Worm (Caenorhabditis elegans): ENCODE results near the gene T10F2.2.

Gene T10F2.2

DNA sequence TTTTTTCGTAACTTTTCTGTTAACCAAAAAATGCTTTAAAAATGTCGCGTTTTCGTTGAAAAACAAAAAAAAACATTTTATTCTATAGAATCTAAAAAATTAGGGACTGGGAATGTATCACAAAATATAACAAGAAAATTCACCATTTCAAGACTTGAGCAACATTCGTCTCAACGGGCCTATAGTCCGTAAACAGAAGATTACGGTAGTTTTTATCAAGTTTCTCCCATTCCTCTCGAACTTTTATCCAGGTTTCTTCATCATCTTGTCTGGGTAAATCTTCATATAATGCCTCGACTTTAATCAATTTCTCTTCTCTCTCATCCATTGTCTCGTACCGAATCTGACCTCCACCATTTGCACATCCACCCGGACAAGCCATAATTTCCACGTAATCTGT, 9.7 kb downstream of the T10F2.2 start:
- no peak for TF ChIP-seq lin-13 (tag; optimal IDR thresholded peaks at IDR 0.05)
- TF ChIP-seq elt-3 (tag; optimal IDR thresholded peaks at IDR 0.05): no peak
- TF ChIP-seq sptf-1 (tag; optimal IDR thresholded peaks at IDR 0.05): no peak
- no peak for TF ChIP-seq lsy-2 (tag; optimal IDR thresholded peaks at IDR 0.05)
- TF ChIP-seq ceh-83 (GFP tag; optimal IDR thresholded peaks at IDR 0.05): no peak
- no peak for TF ChIP-seq mab-5 (tag; optimal IDR thresholded peaks at IDR 0.05)
- no peak for TF ChIP-seq M03D4.4 (tag; optimal IDR thresholded peaks at IDR 0.05)
- no peak for TF ChIP-seq unc-120 (tag; optimal IDR thresholded peaks at IDR 0.05; ENCODE audit: poor library complexity, severe bottlenecking)
- no peak for TF ChIP-seq blmp-1 (tag; optimal IDR thresholded peaks at IDR 0.05)
- no peak for TF ChIP-seq ham-2 (GFP tag; optimal IDR thresholded peaks at IDR 0.05)
- TF ChIP-seq mep-1 (tag; optimal IDR thresholded peaks at IDR 0.05): no peak
- no peak for TF ChIP-seq cnd-1 (tag; optimal IDR thresholded peaks at IDR 0.05)
- TF ChIP-seq mls-2 (tag; optimal IDR thresholded peaks at IDR 0.05): no peak
- no peak for TF ChIP-seq nhr-237 (tag; optimal IDR thresholded peaks at IDR 0.05)
- no peak for TF ChIP-seq unc-39 (tag; optimal IDR thresholded peaks at IDR 0.05)

DNA sequence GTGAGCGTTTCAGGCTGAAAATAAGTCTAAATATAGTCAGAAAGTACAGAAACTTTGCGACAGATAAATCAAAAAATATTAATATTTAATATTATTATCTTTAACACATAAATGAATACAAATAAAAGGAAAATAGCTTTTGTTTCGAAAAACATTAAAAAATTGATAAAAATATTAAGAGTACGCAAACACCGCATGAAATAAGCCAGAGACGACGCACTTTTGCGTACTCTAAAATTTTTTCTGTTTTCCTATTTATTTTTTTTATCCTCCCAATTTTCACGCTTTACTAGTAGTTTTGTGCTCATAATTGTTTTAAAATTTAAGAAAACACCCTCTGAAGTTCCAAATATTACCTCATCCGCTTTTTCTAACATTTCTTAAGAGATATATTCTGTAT, 12.0 kb downstream of the T10F2.2 start, which contains the start of the genes rbm-42 and grwd-1:
Gene rbm-42 (minus strand): TSS at position 93 of the 400 bp plus-strand sequence.
Gene grwd-1 (plus strand): TSS at position 328 of the 400 bp plus-strand sequence.
- TF ChIP-seq nhr-76 (tag; optimal IDR thresholded peaks at IDR 0.05) (no peak), pha-4 (tag; optimal IDR thresholded peaks at IDR 0.05) (no peak), flh-1 (GFP tag; optimal IDR thresholded peaks at IDR 0.05) (no peak), lin-13 (tag; optimal IDR thresholded peaks at IDR 0.05) (no peak), lsy-2 (tag; optimal IDR thresholded peaks at IDR 0.05) (peak; percentile 49), lin-32 (GFP tag; optimal IDR thresholded peaks at IDR 0.05) (no peak), zip-8 (tag; optimal IDR thresholded peaks at IDR 0.05) (no peak), sptf-1 (tag; optimal IDR thresholded peaks at IDR 0.05) (peak; percentile 44)

- TF ChIP-seq M03D4.4 (tag; optimal IDR thresholded peaks at IDR 0.05) (no peak), nhr-2 (tag; optimal IDR thresholded peaks at IDR 0.05) (peak; percentile 89), nhr-76 (tag; optimal IDR thresholded peaks at IDR 0.05) (no peak), unc-62 (GFP tag; optimal IDR thresholded peaks at IDR 0.05) (peak; percentile 15), cnd-1 (tag; optimal IDR thresholded peaks at IDR 0.05) (no peak), zip-8 (tag; optimal IDR thresholded peaks at IDR 0.05) (peak; percentile 71)
Observed at ce11 chrIII:5150980-5151379, 14.1 kb downstream of the T10F2.2 start.

DNA sequence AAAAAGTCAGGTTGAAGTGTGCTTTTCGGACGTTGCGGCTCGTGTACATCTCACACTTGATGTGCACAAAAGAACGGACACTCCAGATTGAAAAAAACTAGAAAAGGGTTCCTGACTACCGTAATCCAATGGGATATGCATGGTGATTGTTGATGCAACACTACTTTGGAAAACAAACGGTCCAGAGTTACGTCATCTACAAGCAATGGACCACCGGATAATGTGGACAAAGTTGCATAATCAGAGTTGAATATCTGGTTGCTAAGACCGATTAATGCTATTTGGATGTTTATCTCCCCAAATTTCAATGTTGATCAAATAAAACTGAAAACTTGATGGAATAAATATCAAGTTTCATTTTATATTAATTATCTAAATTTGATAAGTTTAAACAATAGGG, 15.1 kb downstream of the T10F2.2 start:
- TF ChIP-seq nhr-2 (tag; optimal IDR thresholded peaks at IDR 0.05) (peak; percentile 83), lsy-2 (tag; optimal IDR thresholded peaks at IDR 0.05) (peak; percentile 28), zip-8 (tag; optimal IDR thresholded peaks at IDR 0.05) (peak; percentile 85), ceh-43 (GFP tag; optimal IDR thresholded peaks at IDR 0.05) (no peak), ceh-39 (tag; optimal IDR thresholded peaks at IDR 0.05) (no peak)

- no peak for TF ChIP-seq pha-4 (tag; optimal IDR thresholded peaks at IDR 0.05)
- no peak for TF ChIP-seq zip-8 (tag; optimal IDR thresholded peaks at IDR 0.05)
- no peak for TF ChIP-seq unc-120 (tag; optimal IDR thresholded peaks at IDR 0.05; ENCODE audit: poor library complexity, severe bottlenecking)
- no peak for TF ChIP-seq cnd-1 (tag; optimal IDR thresholded peaks at IDR 0.05)
- no peak for TF ChIP-seq hlh-1 (tag; optimal IDR thresholded peaks at IDR 0.05)
- TF ChIP-seq mep-1 (tag; optimal IDR thresholded peaks at IDR 0.05): no peak
- no peak for TF ChIP-seq nhr-12 (tag; optimal IDR thresholded peaks at IDR 0.05)
- TF ChIP-seq nhr-28 (tag; optimal IDR thresholded peaks at IDR 0.05): no peak
- TF ChIP-seq blmp-1 (tag; optimal IDR thresholded peaks at IDR 0.05): no peak
- no peak for TF ChIP-seq bed-3 (GFP tag; optimal IDR thresholded peaks at IDR 0.05)
- no peak for TF ChIP-seq unc-39 (tag; optimal IDR thresholded peaks at IDR 0.05)
- no peak for TF ChIP-seq ceh-39 (tag; optimal IDR thresholded peaks at IDR 0.05)
- no peak for TF ChIP-seq tbx-8 (GFP tag; optimal IDR thresholded peaks at IDR 0.05)
- TF ChIP-seq drap-1 (GFP tag; optimal IDR thresholded peaks at IDR 0.05): no peak
- no peak for TF ChIP-seq sptf-1 (tag; optimal IDR thresholded peaks at IDR 0.05)
- no peak for TF ChIP-seq ces-1 (GFP tag; optimal IDR thresholded peaks at IDR 0.05)
- TF ChIP-seq elt-1 (tag; optimal IDR thresholded peaks at IDR 0.05; ENCODE audit: borderline replicate concordance, insufficient read depth): no peak
- TF ChIP-seq M03D4.4 (tag; optimal IDR thresholded peaks at IDR 0.05): no peak
- TF ChIP-seq ceh-83 (GFP tag; optimal IDR thresholded peaks at IDR 0.05): no peak
Observed at ce11 chrIII:5149478-5149877, 15.6 kb downstream of the T10F2.2 start, which contains the start of gene Y54H5A.2. Y54H5A.2 (minus strand) TSS chrIII:5149578.

Data from whole organism, mixed stage, embryonic.